Fruit fly (Drosophila melanogaster): ENCODE results near the gene CG32407.

The CG32407 gene

DNA sequence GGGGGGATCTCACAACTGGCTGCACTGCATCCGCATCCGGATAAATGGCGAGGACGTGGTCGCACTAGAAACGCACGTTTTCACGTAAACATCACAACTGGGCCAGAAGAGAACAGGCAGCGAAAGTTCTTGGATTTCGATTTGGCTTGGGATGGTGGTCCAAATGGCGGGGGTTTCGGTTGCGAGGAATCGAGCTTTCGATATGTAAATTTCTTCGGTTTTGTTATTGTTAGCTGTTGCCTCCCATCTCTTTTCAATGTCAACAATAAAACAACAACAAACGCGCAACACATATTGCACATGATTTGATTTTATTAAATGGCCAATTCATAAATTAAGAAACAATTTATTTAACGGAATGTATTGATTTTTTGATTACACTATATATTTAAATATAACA is 639 bp upstream of the CG32407 start, which contains the start of gene PXo (continued):
- peak; percentile 10 for TF ChIP-seq CG12769 (tag; optimal IDR thresholded peaks at IDR 0.05)
- no peak for TF ChIP-seq gcm (GFP tag; optimal IDR thresholded peaks at IDR 0.05)
- no peak for TF ChIP-seq lab (GFP tag; optimal IDR thresholded peaks at IDR 0.05)
- TF ChIP-seq jumu (GFP tag; optimal IDR thresholded peaks at IDR 0.05), result no peak
- TF ChIP-seq CG14441 (GFP tag; IDR thresholded peaks at IDR 0.05), result no peak
- no peak for TF ChIP-seq CG17359 (tag; optimal IDR thresholded peaks at IDR 0.05)
- no peak for TF ChIP-seq CG32767 (GFP tag; IDR thresholded peaks at IDR 0.05)
- TF ChIP-seq NfI (GFP tag; optimal IDR thresholded peaks at IDR 0.05), result no peak
- no peak for TF ChIP-seq CoRest (tag; optimal IDR thresholded peaks at IDR 0.05)

DNA sequence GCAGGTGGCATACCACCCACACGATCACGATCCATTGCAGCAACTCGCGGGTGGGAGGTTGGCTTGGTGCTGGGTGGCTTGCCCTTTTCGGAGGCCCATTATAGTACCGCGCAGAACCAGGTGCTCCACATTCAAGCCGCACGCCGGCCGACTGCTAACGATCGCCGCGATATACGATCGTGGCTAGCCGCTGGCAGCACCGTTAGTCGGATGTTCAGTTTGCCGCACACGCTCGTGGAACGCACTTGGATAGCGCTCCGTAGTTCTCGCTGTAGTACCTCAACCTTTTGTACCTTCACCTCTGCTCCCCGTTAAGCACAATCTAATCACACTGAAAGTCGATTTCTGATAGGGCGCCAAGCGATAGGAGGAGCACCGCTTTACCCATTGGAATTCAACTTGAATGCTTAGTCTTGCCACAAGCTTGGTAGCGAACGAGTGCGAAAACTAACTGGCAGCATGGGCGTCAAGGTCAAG is 1.8 kb downstream of the CG32407 start, which contains the start of gene CG33523:
CG33523 (plus strand) TSS at position 217 of the 477 bp plus-strand sequence.
- peak; percentile 16; the same call in 1 of the 2 replicates for TF ChIP-seq amos (GFP tag; IDR thresholded peaks at IDR 0.05; ENCODE audit: partially characterized antibody)
- TF ChIP-seq fd102C (GFP tag; optimal IDR thresholded peaks at IDR 0.05), result no peak
- peak; percentile 76 for TF ChIP-seq Med (GFP tag)
- no peak for TF ChIP-seq fru (optimal IDR thresholded peaks at IDR 0.05)
- TF ChIP-seq kni (GFP tag; optimal IDR thresholded peaks at IDR 0.05), result peak; percentile 80
- no peak for TF ChIP-seq zfh1 (GFP tag; IDR thresholded peaks at IDR 0.05)
- 0 out of 2 replicates have a peak, but pooled peaks have one; percentile 10 for TF ChIP-seq CG32772 (GFP tag; IDR thresholded peaks at IDR 0.05)
- TF ChIP-seq grn (GFP tag; optimal IDR thresholded peaks at IDR 0.05), result peak; percentile 89
- no peak for TF ChIP-seq CG11696 (GFP tag; IDR thresholded peaks at IDR 0.05)
- no peak for TF ChIP-seq br (optimal IDR thresholded peaks at IDR 0.05)
- no peak for TF ChIP-seq PHDP (tag; optimal IDR thresholded peaks at IDR 0.05)
- TF ChIP-seq CG10274 (GFP tag; optimal IDR thresholded peaks at IDR 0.05), result no peak
- peak; percentile 43; the same call in 1 of the 2 replicates for TF ChIP-seq Bgb (GFP tag; IDR thresholded peaks at IDR 0.05; ENCODE audit: partially characterized antibody)
- TF ChIP-seq oc (tag; optimal IDR thresholded peaks at IDR 0.05), result no peak
- no peak for TF ChIP-seq crc (GFP tag; optimal IDR thresholded peaks at IDR 0.05)
- peak; percentile 14 for TF ChIP-seq Hey (tag; optimal IDR thresholded peaks at IDR 0.05)
- no peak for TF ChIP-seq CG7745 (tag; optimal IDR thresholded peaks at IDR 0.05)
- no peak for TF ChIP-seq ems (GFP tag; optimal IDR thresholded peaks at IDR 0.05)
- TF ChIP-seq Blimp-1 (GFP tag; optimal IDR thresholded peaks at IDR 0.05), result peak; percentile 19
- TF ChIP-seq Dref (GFP tag; IDR thresholded peaks at IDR 0.05), result no peak
- peak; percentile 1 for TF ChIP-seq CG13296 (GFP tag; optimal IDR thresholded peaks at IDR 0.05)
- TF ChIP-seq Side (GFP tag; optimal IDR thresholded peaks at IDR 0.05), result no peak
- peak; percentile 82 for TF ChIP-seq sug (tag; optimal IDR thresholded peaks at IDR 0.05)
- no peak for TF ChIP-seq zen (tag; optimal IDR thresholded peaks at IDR 0.05)
- TF ChIP-seq CG8478 (optimal IDR thresholded peaks at IDR 0.05), result no peak
- TF ChIP-seq nau (GFP tag; optimal IDR thresholded peaks at IDR 0.05), result no peak
- TF ChIP-seq dpn (GFP tag; optimal IDR thresholded peaks at IDR 0.05), result no peak
- no peak for TF ChIP-seq E2f1 (GFP tag; IDR thresholded peaks at IDR 0.05)
- TF ChIP-seq ham (GFP tag; IDR thresholded peaks at IDR 0.05), result no peak
- no peak for TF ChIP-seq tx (GFP tag; optimal IDR thresholded peaks at IDR 0.05)
- TF ChIP-seq CG13424 (tag; optimal IDR thresholded peaks at IDR 0.05), result no peak
- TF ChIP-seq Drgx (GFP tag; IDR thresholded peaks at IDR 0.05), result no peak
- TF ChIP-seq CG4328 (GFP tag; optimal IDR thresholded peaks at IDR 0.05), result no peak
- TF ChIP-seq CG16813 (GFP tag; IDR thresholded peaks at IDR 0.05; ENCODE audit: partially characterized antibody), result no peak
- no peak for TF ChIP-seq seq (GFP tag; IDR thresholded peaks at IDR 0.05)
- no peak for TF ChIP-seq Bdp1 (GFP tag; optimal IDR thresholded peaks at IDR 0.05)
- peak; percentile 33 for TF ChIP-seq CG18599 (GFP tag; optimal IDR thresholded peaks at IDR 0.05)
- TF ChIP-seq CG12744 (GFP tag; optimal IDR thresholded peaks at IDR 0.05), result no peak
- TF ChIP-seq pita (GFP tag; optimal IDR thresholded peaks at IDR 0.05), result no peak
- TF ChIP-seq prd (optimal IDR thresholded peaks at IDR 0.05), result no peak
- no peak for TF ChIP-seq prd (GFP tag; IDR thresholded peaks at IDR 0.05)
- TF ChIP-seq CG11247 (GFP tag; IDR thresholded peaks at IDR 0.05), result 0 out of 2 replicates have a peak, but pooled peaks have one; percentile 16

Measured in whole organism, embryonic.